Worm (Caenorhabditis elegans) whole organism, L1 larva: ENCODE data around the gene D1014.13.

ENCODE experiments used
- C04F5.9 ChIP-seq: sonication (generic microtip); optimal IDR thresholded peaks from 2 replicates; lab custom pipeline; 2016; ENCODE audit warnings: missing genetic modification characterization, missing compliant biosample characterization
- F16B12.6 ChIP-seq: fragments of 150-350 bp; optimal IDR thresholded peaks from 2 replicates; lab custom pipeline; 2014; ENCODE audit warnings: missing biosample characterization, missing genetic modification characterization
- aha-1 ChIP-seq: fragments of 150-350 bp; optimal IDR thresholded peaks from 2 replicates; lab custom pipeline; 2014; ENCODE audit warnings: missing biosample characterization, missing genetic modification characterization
- blmp-1 ChIP-seq: fragments of 150-350 bp; optimal IDR thresholded peaks from 2 replicates; lab custom pipeline; 2014; ENCODE audit warnings: missing biosample characterization, missing genetic modification characterization
- ceh-63 ChIP-seq: fragments of 200-800 bp; sonication (Bioruptor generic); optimal IDR thresholded peaks from 2 replicates; lab custom pipeline; 2018; ENCODE audit warnings: mild to moderate bottlenecking, missing genetic modification characterization, missing compliant biosample characterization
- ceh-82 ChIP-seq, 3 experiments: fragments of 150-350 bp in 1 of 3; sonication (generic microtip) in 2 of 3; optimal IDR thresholded peaks; 2 replicates each; lab custom pipeline; 2014 to 2017; ENCODE audit warnings: missing biosample characterization in 3 of 3, missing genetic modification characterization in 3 of 3
- ces-1 ChIP-seq: fragments of 150-350 bp; optimal IDR thresholded peaks from 2 replicates; lab custom pipeline; 2014; ENCODE audit warnings: missing biosample characterization, missing genetic modification reagents, missing genetic modification characterization
- dpl-1 ChIP-seq, 3 experiments: fragments of 150-350 bp in 2 of 3; sonication (generic microtip) in 1 of 3; optimal IDR thresholded peaks; 2 replicates each; lab custom pipeline; 2014 to 2017; ENCODE audit warnings: missing biosample characterization in 3 of 3, missing genetic modification characterization in 3 of 3, missing genetic modification reagents in 3 of 3
- egl-13 ChIP-seq: sonication (generic microtip); optimal IDR thresholded peaks from 2 replicates; lab custom pipeline; 2016; ENCODE audit warnings: missing genotype, missing genetic modification reagents, missing genetic modification characterization, missing compliant biosample characterization
- egl-27 ChIP-seq, 2 experiments: fragments of 150-350 bp in 1 of 2; sonication (generic microtip); optimal IDR thresholded peaks; 3 replicates each; lab custom pipeline; 2017 to 2018; ENCODE audit warnings: missing biosample characterization in 2 of 2, missing genetic modification characterization in 2 of 2, missing genetic modification reagents in 2 of 2
- fkh-10 ChIP-seq: sonication (generic microtip); optimal IDR thresholded peaks from 2 replicates; lab custom pipeline; 2017; ENCODE audit warnings: missing biosample characterization, missing genetic modification reagents, missing genetic modification characterization
- fkh-8 ChIP-seq: sonication (generic microtip); optimal IDR thresholded peaks from 2 replicates; lab custom pipeline; 2016; ENCODE audit warnings: mild to moderate bottlenecking, missing genetic modification characterization, missing compliant biosample characterization
- fos-1 ChIP-seq: fragments of 150-350 bp; optimal IDR thresholded peaks from 2 replicates; lab custom pipeline; 2014; ENCODE audit warnings: missing biosample characterization, missing genetic modification characterization
- grh-1 ChIP-seq: fragments of 200-800 bp; sonication (Bioruptor generic); IDR thresholded peaks from 2 replicates; pipeline ENCODE4 v1.3.6; 2022; ENCODE audit warnings: missing genetic modification reagents, missing genetic modification characterization, missing compliant biosample characterization
- irx-1 ChIP-seq: sonication (generic microtip); optimal IDR thresholded peaks from 2 replicates; lab custom pipeline; 2016; ENCODE audit warnings: missing genetic modification characterization, missing compliant biosample characterization
- lin-35 ChIP-seq, 2 experiments: fragments of 150-350 bp; optimal IDR thresholded peaks; 2 replicates each; lab custom pipeline; 2014; ENCODE audit warnings: missing biosample characterization in 2 of 2, missing genetic modification characterization in 2 of 2, missing genetic modification reagents in 2 of 2
- lin-39 ChIP-seq: fragments of 150-350 bp; optimal IDR thresholded peaks from 2 replicates; lab custom pipeline; 2014; ENCODE audit warnings: missing biosample characterization, missing genetic modification reagents, missing genetic modification characterization
- mab-9 ChIP-seq: fragments of 200-800 bp; sonication (Bioruptor generic); IDR thresholded peaks from 2 replicates; pipeline ENCODE4 v1.3.6; 2022; ENCODE audit warnings: missing genetic modification reagents, missing genetic modification characterization, missing compliant biosample characterization
- mdl-1 ChIP-seq, 2 experiments: fragments of 150-350 bp; optimal IDR thresholded peaks; 2 replicates each; lab custom pipeline; 2014 to 2017; ENCODE audit warnings: missing biosample characterization in 2 of 2, missing genetic modification characterization in 2 of 2, inconsistent platforms in 1 of 2
- nhr-11 ChIP-seq: fragments of 150-350 bp; optimal IDR thresholded peaks from 2 replicates; lab custom pipeline; 2014; ENCODE audit warnings: missing biosample characterization, missing genetic modification characterization
- nhr-19 ChIP-seq: fragments of 200-800 bp; sonication (Bioruptor generic); conservative IDR thresholded peaks from 2 replicates; pipeline ENCODE4 v1.3.6; 2022; ENCODE audit warnings: missing genetic modification characterization, missing compliant biosample characterization
- nhr-28 ChIP-seq: fragments of 150-350 bp; optimal IDR thresholded peaks from 2 replicates; lab custom pipeline; 2014; ENCODE audit warnings: missing biosample characterization, missing genetic modification characterization
- nhr-84 ChIP-seq: sonication (generic microtip); optimal IDR thresholded peaks from 2 replicates; lab custom pipeline; 2017; ENCODE audit warnings: missing biosample characterization, missing genetic modification characterization
- nhr-85 ChIP-seq: sonication (generic microtip); peaks from one replicate; lab custom pipeline; 2016; ENCODE audit warnings: missing genetic modification characterization, inconsistent platforms, missing compliant biosample characterization
- nhr-90 ChIP-seq: sonication (generic microtip); optimal IDR thresholded peaks from 2 replicates; lab custom pipeline; 2016; ENCODE audit warnings: mild to moderate bottlenecking, missing genetic modification characterization, missing compliant biosample characterization; ENCODE audit not compliant: poor library complexity
- pax-3 ChIP-seq: fragments of 200-800 bp; sonication (Bioruptor generic); optimal IDR thresholded peaks from 2 replicates; lab custom pipeline; 2018; ENCODE audit warnings: mild to moderate bottlenecking, missing genetic modification characterization, moderate library complexity, missing compliant biosample characterization
- pqm-1 ChIP-seq: sonication (generic microtip); optimal IDR thresholded peaks from 3 replicates; lab custom pipeline; 2017; ENCODE audit warnings: missing biosample characterization, missing genetic modification characterization
- rnt-1 ChIP-seq: sonication (generic microtip); optimal IDR thresholded peaks from 2 replicates; lab custom pipeline; 2016; ENCODE audit warnings: mild to moderate bottlenecking, missing genetic modification characterization, moderate library complexity, missing compliant biosample characterization
- snpc-4 ChIP-seq: fragments of 150-350 bp; optimal IDR thresholded peaks from 2 replicates; lab custom pipeline; 2014; ENCODE audit warnings: missing biosample characterization, missing genetic modification characterization
- snu-23 ChIP-seq: sonication (generic microtip); optimal IDR thresholded peaks from 2 replicates; lab custom pipeline; 2016; ENCODE audit warnings: missing genetic modification characterization, missing compliant biosample characterization
- sox-4 ChIP-seq: sonication (generic microtip); optimal IDR thresholded peaks from 2 replicates; lab custom pipeline; 2016; ENCODE audit warnings: missing genetic modification characterization, missing compliant biosample characterization
- sptf-1 ChIP-seq: fragments of 150-350 bp; optimal IDR thresholded peaks from 2 replicates; lab custom pipeline; 2014; ENCODE audit warnings: missing biosample characterization, missing genetic modification characterization
- sup-37 ChIP-seq: fragments of 200-800 bp; sonication (Bioruptor generic); optimal IDR thresholded peaks from 2 replicates; lab custom pipeline; 2018; ENCODE audit warnings: mild to moderate bottlenecking, missing genetic modification characterization, missing compliant biosample characterization
- swsn-7 ChIP-seq: sonication (generic microtip); optimal IDR thresholded peaks from 2 replicates; lab custom pipeline; 2016; ENCODE audit warnings: missing genetic modification characterization, missing compliant biosample characterization
- tbx-2 ChIP-seq: sonication (generic microtip); optimal IDR thresholded peaks from 2 replicates; lab custom pipeline; 2016; ENCODE audit warnings: missing genetic modification characterization, missing compliant biosample characterization
- unc-130 ChIP-seq: fragments of 150-350 bp; optimal IDR thresholded peaks from 2 replicates; lab custom pipeline; 2017; ENCODE audit warnings: missing biosample characterization, missing genetic modification characterization, inconsistent platforms
- xbp-1 ChIP-seq: sonication (generic microtip); optimal IDR thresholded peaks from 2 replicates; lab custom pipeline; 2016; ENCODE audit warnings: missing genetic modification characterization, missing compliant biosample characterization
- zag-1 ChIP-seq: fragments of 150-350 bp; optimal IDR thresholded peaks from 2 replicates; lab custom pipeline; 2014; ENCODE audit warnings: missing biosample characterization, missing genetic modification characterization
- zip-4 ChIP-seq: fragments of 200-800 bp; sonication (Bioruptor generic); optimal IDR thresholded peaks from 2 replicates; lab custom pipeline; 2018; ENCODE audit warnings: mild to moderate bottlenecking, missing genetic modification characterization, moderate library complexity, missing compliant biosample characterization
- ztf-11 ChIP-seq, 2 experiments: sonication (generic microtip); optimal IDR thresholded peaks; 2 replicates each; lab custom pipeline; 2016 to 2017; ENCODE audit warnings: missing genetic modification characterization in 2 of 2, missing biosample characterization in 1 of 2, missing compliant biosample characterization in 1 of 2

The D1014.13 gene

ce11 chrV:8130149-8130661 is 15.2 kb upstream of the D1014.13 start, which contains the start of gene snap-1 (continued):
- peak; percentile 0 to 91 (median 51) for TF ChIP-seq ceh-82 (tag; optimal IDR thresholded peaks at IDR 0.05; lab: Kevin White, UChicago)
- no peak for TF ChIP-seq C04F5.9 (tag; lab: Kevin White, UChicago)
- no peak for TF ChIP-seq nhr-11 (tag; lab: Kevin White, UChicago)
- no peak for TF ChIP-seq nhr-85
- no peak for TF ChIP-seq sox-4 (tag; lab: Kevin White, UChicago)
- no peak for TF ChIP-seq ceh-63 (GFP tag; lab: Kevin White, UChicago)
- peak in 1 of 2 experiments; percentile 17 for TF ChIP-seq mdl-1 (tag; optimal IDR thresholded peaks at IDR 0.05; lab: Kevin White, UChicago)
- TF ChIP-seq aha-1 (tag; lab: Kevin White, UChicago): no peak
- TF ChIP-seq dpl-1 (GFP tag; optimal IDR thresholded peaks at IDR 0.05; lab: Kevin White, UChicago): peak; percentile 14 to 52 (median 33)
- TF ChIP-seq fkh-10 (GFP tag; lab: Kevin White, UChicago): peak; percentile 7
- TF ChIP-seq nhr-84: no peak
- peak; percentile 40 to 65 for TF ChIP-seq lin-35 (GFP tag; optimal IDR thresholded peaks at IDR 0.05; lab: Kevin White, UChicago)
- TF ChIP-seq ces-1 (GFP tag; lab: Kevin White, UChicago): no peak
- peak; percentile 56 for TF ChIP-seq snu-23 (GFP tag; lab: Kevin White, UChicago)
- TF ChIP-seq F16B12.6 (tag; lab: Kevin White, UChicago): no peak
- no peak for TF ChIP-seq sptf-1 (tag; lab: Kevin White, UChicago)
- no peak for TF ChIP-seq lin-39 (tag; lab: Kevin White, UChicago)
- TF ChIP-seq egl-13: no peak
- no peak for TF ChIP-seq blmp-1 (tag; lab: Kevin White, UChicago)
- no peak for TF ChIP-seq mab-9 (GFP tag; lab: Robert Waterston, UW)
- peak; percentile 34 for TF ChIP-seq rnt-1
- TF ChIP-seq fkh-8 (tag; lab: Kevin White, UChicago): peak; percentile 85
- no peak for TF ChIP-seq nhr-90
- no peak for TF ChIP-seq unc-130
- TF ChIP-seq xbp-1 (tag; lab: Kevin White, UChicago): peak; percentile 74
- TF ChIP-seq swsn-7: peak; percentile 5
- TF ChIP-seq pqm-1 (tag; lab: Kevin White, UChicago): no peak
- no peak for TF ChIP-seq irx-1 (tag; lab: Kevin White, UChicago)
- TF ChIP-seq egl-27 (tag; optimal IDR thresholded peaks at IDR 0.05; lab: Kevin White, UChicago): no peak
- TF ChIP-seq zip-4 (GFP tag; lab: Kevin White, UChicago): peak; percentile 75

DNA sequence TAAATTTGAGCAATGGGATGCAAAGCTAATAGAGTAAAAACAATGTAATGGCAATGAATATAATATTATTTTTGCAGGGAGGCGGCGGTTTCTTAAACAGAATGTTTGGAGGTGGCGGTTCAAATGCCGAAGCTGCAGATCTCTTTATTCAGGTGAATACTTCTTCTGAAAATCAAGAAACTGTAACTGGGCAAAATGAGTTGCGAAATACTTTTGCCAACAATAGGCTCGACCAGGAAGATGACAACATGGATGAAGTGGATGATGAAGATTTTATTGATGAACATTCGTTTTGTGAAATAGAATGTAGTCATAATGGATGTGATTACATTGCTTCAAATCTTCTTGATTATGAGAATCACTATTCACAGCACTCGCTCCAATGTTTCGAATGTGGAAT is 14.6 kb upstream of the D1014.13 start:
- TF ChIP-seq tbx-2 (tag; lab: Kevin White, UChicago) (no peak), zag-1 (tag; lab: Kevin White, UChicago) (no peak), mdl-1 (tag; optimal IDR thresholded peaks at IDR 0.05; lab: Kevin White, UChicago) (no peak), grh-1 (no peak), sup-37 (GFP tag; lab: Kevin White, UChicago) (no peak), snu-23 (GFP tag; lab: Kevin White, UChicago) (no peak), ceh-63 (GFP tag; lab: Kevin White, UChicago) (no peak), nhr-19 (GFP tag; lab: Robert Waterston, UW) (no peak), fos-1 (tag; lab: Kevin White, UChicago) (no peak), ztf-11 (tag; optimal IDR thresholded peaks at IDR 0.05; lab: Kevin White, UChicago) (no peak), aha-1 (tag; lab: Kevin White, UChicago) (no peak), nhr-28 (no peak), snpc-4 (tag; lab: Kevin White, UChicago) (no peak), lin-39 (tag; lab: Kevin White, UChicago) (no peak), pax-3 (tag; lab: Kevin White, UChicago) (no peak)
- TF ChIP-seq, all 84 proteins: peak for 0
